Fruit fly (Drosophila melanogaster) whole organism, prepupa: ENCODE results near the gene Sik2.

Experiments used
- Blimp-1 ChIP-seq: fragments of 200-800 bp; sonication (Bioruptor generic); optimal IDR thresholded peaks from 3 replicates; lab custom pipeline; 2017; ENCODE audit warnings: missing biosample characterization, missing genetic modification characterization, mild to moderate bottlenecking, moderate library complexity, missing genetic modification reagents
- CG10631 ChIP-seq: fragments of 200-800 bp; sonication (Bioruptor generic); optimal IDR thresholded peaks from 2 replicates; lab custom pipeline; 2016; ENCODE audit warnings: missing biosample characterization, missing genetic modification characterization
- CG10669 ChIP-seq: fragments of 200-800 bp; sonication (Bioruptor generic); optimal IDR thresholded peaks from 3 replicates; lab custom pipeline; 2018; ENCODE audit warnings: missing biosample characterization, mild to moderate bottlenecking, missing genetic modification characterization, moderate library complexity
- CG11902 ChIP-seq: fragments of 200-800 bp; sonication (Bioruptor generic); optimal IDR thresholded peaks from 3 replicates; lab custom pipeline; 2016; ENCODE audit warnings: missing biosample characterization, missing genetic modification characterization
- CG15336 ChIP-seq: fragments of 200-800 bp; sonication (Bioruptor generic); IDR thresholded peaks from 2 replicates; pipeline ENCODE4 v1.3.6; 2022; ENCODE audit warnings: missing biosample characterization, missing genetic modification characterization
- CG1621 ChIP-seq: fragments of 200-800 bp; sonication (Bioruptor generic); optimal IDR thresholded peaks from 3 replicates; lab custom pipeline; 2018; ENCODE audit warnings: missing biosample characterization, mild to moderate bottlenecking, missing genetic modification characterization
- CG16779 ChIP-seq: fragments of 200-800 bp; sonication (Bioruptor generic); optimal IDR thresholded peaks from 3 replicates; lab custom pipeline; 2017; ENCODE audit warnings: missing biosample characterization, mild to moderate bottlenecking, missing genetic modification characterization
- CG3032 ChIP-seq: fragments of 200-800 bp; optimal IDR thresholded peaks from 2 replicates; lab custom pipeline; 2019; ENCODE audit warnings: missing biosample characterization, mild to moderate bottlenecking, missing genetic modification characterization, moderate library complexity
- CG31627 ChIP-seq: fragments of 200-800 bp; sonication (Bioruptor generic); optimal IDR thresholded peaks from 3 replicates; lab custom pipeline; 2016; ENCODE audit warnings: missing biosample characterization, missing genetic modification characterization
- CG32006 ChIP-seq: fragments of 200-800 bp; sonication (Bioruptor generic); optimal IDR thresholded peaks from 3 replicates; lab custom pipeline; 2017; ENCODE audit warnings: missing biosample characterization, mild to moderate bottlenecking, missing genetic modification characterization
- CG3919 ChIP-seq: fragments of 200-800 bp; sonication (Bioruptor generic); optimal IDR thresholded peaks from 3 replicates; lab custom pipeline; 2016; ENCODE audit warnings: missing biosample characterization, missing genetic modification characterization
- CG4318 ChIP-seq: fragments of 200-800 bp; sonication (Bioruptor generic); optimal IDR thresholded peaks from 3 replicates; lab custom pipeline; 2017; ENCODE audit warnings: missing biosample characterization, mild to moderate bottlenecking, missing genetic modification characterization
- CG6276 ChIP-seq: fragments of 200-800 bp; sonication (Bioruptor generic); optimal IDR thresholded peaks from 2 replicates; lab custom pipeline; 2017; ENCODE audit warnings: missing biosample characterization, mild to moderate bottlenecking, missing genetic modification characterization
- CG6792 ChIP-seq: fragments of 200-800 bp; sonication (Bioruptor generic); optimal IDR thresholded peaks from 3 replicates; lab custom pipeline; 2016; ENCODE audit warnings: missing biosample characterization, missing genetic modification characterization
- CG7368 ChIP-seq: fragments of 200-800 bp; sonication (Bioruptor generic); optimal IDR thresholded peaks from 3 replicates; lab custom pipeline; 2016; ENCODE audit warnings: missing biosample characterization, missing genetic modification characterization
- CG8632 ChIP-seq: fragments of 200-800 bp; sonication (Bioruptor generic); optimal IDR thresholded peaks from 3 replicates; lab custom pipeline; 2016; ENCODE audit warnings: missing biosample characterization, missing genetic modification characterization
- Eip75B ChIP-seq: fragments of 200-800 bp; sonication (Bioruptor generic); optimal IDR thresholded peaks from 3 replicates; lab custom pipeline; 2016; ENCODE audit warnings: missing biosample characterization, missing genetic modification characterization
- Eip78C ChIP-seq: fragments of 200-800 bp; sonication (Bioruptor generic); peaks from one replicate; lab custom pipeline; 2016; ENCODE audit warnings: missing biosample characterization, missing genetic modification characterization
- Eip93F ChIP-seq: fragments of 200-800 bp; sonication (Bioruptor generic); optimal IDR thresholded peaks from 2 replicates; lab custom pipeline; 2016; ENCODE audit warnings: missing biosample characterization, mild to moderate bottlenecking, missing genetic modification characterization
- Ets96B ChIP-seq: fragments of 200-800 bp; optimal IDR thresholded peaks from 2 replicates; lab custom pipeline; 2019; ENCODE audit warnings: missing biosample characterization, mild to moderate bottlenecking, missing genetic modification characterization, moderate library complexity
- Hr38 ChIP-seq: sonication (Bioruptor generic); optimal IDR thresholded peaks from 2 replicates; lab custom pipeline; 2016; ENCODE audit warnings: missing biosample characterization, missing genetic modification characterization
- Hr39 ChIP-seq: fragments of 200-800 bp; sonication (Bioruptor generic); optimal IDR thresholded peaks from 2 replicates; lab custom pipeline; 2016; ENCODE audit warnings: missing biosample characterization, missing genetic modification characterization
- Hr4 ChIP-seq: fragments of 200-800 bp; sonication (Bioruptor generic); optimal IDR thresholded peaks from 3 replicates; lab custom pipeline; 2016; ENCODE audit warnings: missing biosample characterization, missing genetic modification characterization
- Sox102F ChIP-seq: fragments of 200-800 bp; sonication (Bioruptor generic); optimal IDR thresholded peaks from 2 replicates; lab custom pipeline; 2016; ENCODE audit warnings: missing biosample characterization, mild to moderate bottlenecking, missing genetic modification characterization
- Sox15 ChIP-seq: fragments of 200-800 bp; sonication (Bioruptor generic); optimal IDR thresholded peaks from 3 replicates; lab custom pipeline; 2016; ENCODE audit warnings: missing biosample characterization, missing genetic modification characterization
- achi ChIP-seq: fragments of 200-800 bp; sonication (Bioruptor generic); optimal IDR thresholded peaks from 3 replicates; lab custom pipeline; 2016; ENCODE audit warnings: missing biosample characterization, missing genetic modification characterization
- acj6 ChIP-seq: fragments of 200-800 bp; sonication (Bioruptor generic); optimal IDR thresholded peaks from 3 replicates; lab custom pipeline; 2016; ENCODE audit warnings: missing biosample characterization, missing genetic modification characterization
- dac ChIP-seq: fragments of 200-800 bp; sonication (Bioruptor generic); optimal IDR thresholded peaks from 2 replicates; lab custom pipeline; 2017; ENCODE audit warnings: missing biosample characterization, mild to moderate bottlenecking, missing genetic modification characterization
- eg ChIP-seq: fragments of 200-800 bp; sonication (Bioruptor generic); IDR thresholded peaks from 3 replicates; pipeline ENCODE4 v1.3.6; 2022; ENCODE audit warnings: missing biosample characterization, missing genetic modification characterization
- fd59A ChIP-seq: fragments of 200-800 bp; sonication (Bioruptor generic); optimal IDR thresholded peaks from 2 replicates; lab custom pipeline; 2017; ENCODE audit warnings: missing biosample characterization, mild to moderate bottlenecking, missing genetic modification characterization, missing genetic modification reagents
- fkh ChIP-seq: fragments of 200-800 bp; sonication (Bioruptor generic); optimal IDR thresholded peaks from 3 replicates; lab custom pipeline; 2017; ENCODE audit warnings: missing biosample characterization, mild to moderate bottlenecking, missing genetic modification characterization, moderate library complexity
- lz ChIP-seq: fragments of 200-800 bp; sonication (Bioruptor generic); optimal IDR thresholded peaks from 3 replicates; lab custom pipeline; 2016; ENCODE audit warnings: missing biosample characterization, missing genetic modification characterization
- net ChIP-seq: fragments of 200-800 bp; sonication (Bioruptor generic); optimal IDR thresholded peaks from 3 replicates; lab custom pipeline; 2016; ENCODE audit warnings: missing biosample characterization, missing genetic modification characterization
- pdm3 ChIP-seq: fragments of 200-800 bp; sonication (Bioruptor generic); optimal IDR thresholded peaks from 3 replicates; lab custom pipeline; 2016; ENCODE audit warnings: missing biosample characterization, missing genetic modification characterization
- spab ChIP-seq: fragments of 200-800 bp; sonication (Bioruptor generic); optimal IDR thresholded peaks from 2 replicates; lab custom pipeline; 2017; ENCODE audit warnings: missing biosample characterization, mild to moderate bottlenecking, missing genetic modification characterization, missing genetic modification reagents
- svp ChIP-seq: fragments of 200-800 bp; sonication (Bioruptor generic); peaks from one replicate; lab custom pipeline; 2016; ENCODE audit warnings: missing biosample characterization, missing genetic modification characterization
- topi ChIP-seq: fragments of 200-800 bp; sonication (Bioruptor generic); optimal IDR thresholded peaks from 3 replicates; lab custom pipeline; 2016; ENCODE audit warnings: missing biosample characterization, missing genetic modification characterization
- vri ChIP-seq: fragments of 200-800 bp; sonication (Bioruptor generic); optimal IDR thresholded peaks from 3 replicates; lab custom pipeline; 2016; ENCODE audit warnings: missing biosample characterization, mild to moderate bottlenecking, missing genetic modification characterization

Gene Sik2

DNA sequence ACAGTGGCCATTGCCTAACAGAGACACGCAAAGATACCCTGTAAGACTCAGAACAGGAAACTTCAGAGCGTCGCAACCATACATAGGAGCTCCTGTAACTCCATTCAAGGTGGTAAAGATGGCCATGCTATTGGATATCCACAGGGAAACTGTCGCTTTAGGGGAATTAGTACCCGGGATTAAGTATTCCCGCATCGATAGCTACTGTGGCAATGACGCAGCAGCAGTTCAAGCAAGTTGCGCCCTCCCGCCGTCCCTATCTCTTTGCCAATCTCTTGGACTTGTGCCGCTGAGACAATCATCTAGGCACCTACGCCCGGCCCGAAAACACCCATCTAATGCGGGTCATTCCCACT lies 9.0 kb upstream of the Sik2 start (continued):
- TF ChIP-seq CG3919 (GFP tag; lab: Kevin White, UChicago) (peak; percentile 63), Hr4 (GFP tag; lab: Kevin White, UChicago) (no peak), CG7368 (GFP tag; lab: Kevin White, UChicago) (peak; percentile 50), CG11902 (GFP tag; lab: Kevin White, UChicago) (no peak), CG15336 (peak; percentile 73), Eip75B (GFP tag; lab: Kevin White, UChicago) (peak; percentile 47), Hr38 (GFP tag; lab: Kevin White, UChicago) (no peak), dac (peak; percentile 30), Ets96B (peak; percentile 22), CG4318 (GFP tag; lab: Kevin White, UChicago) (no peak), lz (GFP tag; lab: Kevin White, UChicago) (peak; percentile 2), svp (GFP tag; lab: Kevin White, UChicago) (peak; percentile 82)

- TF ChIP-seq Hr38 (GFP tag; lab: Kevin White, UChicago), result no peak
- TF ChIP-seq CG16779 (tag; lab: Kevin White, UChicago), result peak; percentile 20
Measured at dm6 chrX:2069787-2070707, 8.3 kb upstream of the Sik2 start.

- TF ChIP-seq topi (no peak), CG11902 (GFP tag; lab: Kevin White, UChicago) (no peak), acj6 (GFP tag; lab: Kevin White, UChicago) (no peak), CG1621 (tag; lab: Kevin White, UChicago) (no peak), CG10631 (GFP tag; lab: Kevin White, UChicago) (no peak), CG10669 (GFP tag; lab: Kevin White, UChicago) (no peak), pdm3 (GFP tag; lab: Kevin White, UChicago) (no peak), Hr39 (GFP tag; lab: Kevin White, UChicago) (no peak), Sox102F (no peak), CG31627 (GFP tag; lab: Kevin White, UChicago) (no peak), fkh (GFP tag; lab: Kevin White, UChicago) (no peak), CG8632 (GFP tag; lab: Kevin White, UChicago) (no peak), vri (GFP tag; lab: Kevin White, UChicago) (no peak), achi (GFP tag; lab: Kevin White, UChicago) (no peak)
- TF ChIP-seq, all 60 proteins: peak for 0
Measured at dm6 chrX:2068292-2068691, 6.6 kb upstream of the Sik2 start, which contains the start of gene CG4194. Gene CG4194 (plus strand): TSS chrX:2068592.

DNA sequence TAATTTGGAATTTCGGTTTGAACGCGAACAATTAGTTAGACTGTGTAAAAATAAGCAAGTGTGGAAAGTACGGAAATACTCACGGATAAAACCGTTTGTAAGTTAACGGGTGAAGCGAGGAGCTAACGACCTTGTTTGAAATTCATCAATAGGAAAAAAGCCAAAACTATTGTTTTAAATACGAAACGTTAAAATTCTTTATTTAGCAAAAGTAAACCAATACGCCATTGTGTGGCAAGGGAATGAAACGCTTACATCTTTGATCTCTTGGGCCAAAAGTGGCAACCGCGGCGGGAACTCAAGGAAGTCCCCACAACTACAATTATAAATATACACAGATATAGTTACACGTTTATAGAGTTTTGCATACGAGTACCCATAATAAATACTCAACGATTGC lies 4.5 kb upstream of the Sik2 start, which contains the start of gene CG14054:
CG14054 (minus strand) TSS at position 101 of the 400 bp plus-strand sequence.
- TF ChIP-seq CG6792 (no peak), Blimp-1 (GFP tag; lab: Kevin White, UChicago) (no peak), net (no peak), CG6276 (no peak), Eip93F (GFP tag; lab: Kevin White, UChicago) (no peak), CG32006 (GFP tag; lab: Kevin White, UChicago) (no peak), Sox15 (GFP tag; lab: Kevin White, UChicago) (no peak), Eip78C (GFP tag; lab: Kevin White, UChicago) (no peak), acj6 (GFP tag; lab: Kevin White, UChicago) (no peak), Sox102F (no peak), CG3032 (tag; lab: Kevin White, UChicago) (no peak), CG7368 (GFP tag; lab: Kevin White, UChicago) (no peak), pdm3 (GFP tag; lab: Kevin White, UChicago) (no peak), fd59A (GFP tag; lab: Kevin White, UChicago) (no peak), eg (GFP tag; lab: Robert Waterston, UW) (no peak), CG15336 (no peak), spab (no peak)
